Fruit fly (Drosophila melanogaster) whole organism: Measurements from ENCODE around the gene Mtch.

Experiments
- CG8478 ChIP-seq: fragments of >200 bp; optimal IDR thresholded peaks from 2 replicates; lab custom pipeline; 2018; ENCODE audit warnings: inconsistent platforms
- pan ChIP-seq: fragments of >200 bp; optimal IDR thresholded peaks from 2 replicates; lab custom pipeline; 2017
- psq ChIP-seq: fragments of >200 bp; optimal IDR thresholded peaks from 2 replicates; lab custom pipeline; 2017

- TF ChIP-seq psq (no peak), CG8478 (no peak), pan (no peak)
These were observed 31.9 kb downstream of the Mtch start, which contains the start of gene Kaz1-ORFB for dm6 chr3L:216325-216724.
